Worm (Caenorhabditis elegans) whole organism, L3 larva: ENCODE measurements around the gene F55C12.4.

ENCODE experiments used
- ama-1 ChIP-seq: fragments of 150-350 bp; optimal IDR thresholded peaks from 2 replicates; lab custom pipeline; 2018
- ceh-82 ChIP-seq: fragments of 150-350 bp; optimal IDR thresholded peaks from 2 replicates; lab custom pipeline; 2014; ENCODE audit warnings: missing biosample characterization, missing genetic modification characterization
- ceh-9 ChIP-seq: sonication (generic microtip); optimal IDR thresholded peaks from 2 replicates; lab custom pipeline; 2018; ENCODE audit warnings: missing biosample characterization, missing genetic modification characterization
- elt-2 ChIP-seq: sonication (generic microtip); optimal IDR thresholded peaks from 2 replicates; lab custom pipeline; 2016; ENCODE audit warnings: missing genetic modification reagents, mild to moderate bottlenecking, missing genetic modification characterization, missing compliant biosample characterization
- nhr-11 ChIP-seq: fragments of 150-350 bp; optimal IDR thresholded peaks from 2 replicates; lab custom pipeline; 2014; ENCODE audit warnings: missing biosample characterization, missing genetic modification characterization
- nhr-237 ChIP-seq: fragments of 150-350 bp; optimal IDR thresholded peaks from 2 replicates; lab custom pipeline; 2014; ENCODE audit warnings: missing biosample characterization, missing genetic modification characterization
- nhr-76 ChIP-seq: fragments of 150-350 bp; sonication (generic microtip); optimal IDR thresholded peaks from 5 replicates; lab custom pipeline; 2014; ENCODE audit warnings: missing biosample characterization, missing genetic modification characterization
- nhr-77 ChIP-seq: fragments of 150-350 bp; optimal IDR thresholded peaks from 2 replicates; lab custom pipeline; 2014; ENCODE audit warnings: missing biosample characterization, missing genetic modification characterization
- pqm-1 ChIP-seq: fragments of 150-350 bp; optimal IDR thresholded peaks from 2 replicates; lab custom pipeline; 2017; ENCODE audit warnings: missing biosample characterization, missing genetic modification characterization, inconsistent platforms
- snpc-4 ChIP-seq: fragments of 150-350 bp; optimal IDR thresholded peaks from 2 replicates; lab custom pipeline; 2014; ENCODE audit warnings: missing biosample characterization, missing genetic modification characterization
- unc-39 ChIP-seq: sonication (generic microtip); optimal IDR thresholded peaks from 4 replicates; lab custom pipeline; 2017; ENCODE audit warnings: missing biosample characterization, missing genetic modification characterization
- unc-62 ChIP-seq: fragments of 150-350 bp; sonication (generic microtip); optimal IDR thresholded peaks from 4 replicates; lab custom pipeline; 2014; ENCODE audit warnings: missing biosample characterization, missing genetic modification reagents, missing genetic modification characterization
- ztf-11 ChIP-seq: fragments of 150-350 bp; optimal IDR thresholded peaks from 2 replicates; lab custom pipeline; 2014; ENCODE audit warnings: missing biosample characterization, missing genetic modification characterization

- TF ChIP-seq ama-1 (lab: Kevin White, UChicago) (no peak), ztf-11 (no peak), ceh-9 (tag; lab: Kevin White, UChicago) (no peak), nhr-77 (no peak), pqm-1 (tag; lab: Kevin White, UChicago) (no peak), unc-62 (GFP tag; lab: Kevin White, UChicago) (no peak), nhr-11 (tag; lab: Kevin White, UChicago) (no peak), elt-2 (tag; lab: Kevin White, UChicago) (no peak), snpc-4 (tag; lab: Kevin White, UChicago) (no peak), ceh-82 (tag; lab: Kevin White, UChicago) (no peak), nhr-76 (tag; lab: Kevin White, UChicago) (no peak), nhr-237 (tag; lab: Kevin White, UChicago) (no peak), unc-39 (tag; lab: Kevin White, UChicago) (no peak)
Observed at ce11 chrII:5827364-5827763, 30.9 kb downstream of the F55C12.4 start, which contains the start of gene tbc-2.
